Fruit fly (Drosophila melanogaster): ENCODE measurements around the gene lmgA.
A peak's percentile ranks its signal among the peaks of the same experiment; 100 is the strongest.

Gene lmgA

dm6 chr2L:8553789-8554626 lies 25.6 kb upstream of the lmgA start (continued):
- TF ChIP-seq nerfin-1 (tag; optimal IDR thresholded peaks at IDR 0.05) (peak; percentile 37), cg (GFP tag; optimal IDR thresholded peaks at IDR 0.05) (no peak), D19B (GFP tag; optimal IDR thresholded peaks at IDR 0.05) (no peak), bcd (GFP tag; optimal IDR thresholded peaks at IDR 0.05) (no peak), MESR4 (GFP tag; optimal IDR thresholded peaks at IDR 0.05) (no peak), Dip2 (GFP tag; IDR thresholded peaks at IDR 0.05) (no peak), Fer1 (GFP tag; optimal IDR thresholded peaks at IDR 0.05) (no peak), wor (GFP tag; IDR thresholded peaks at IDR 0.05) (no peak), NFAT (GFP tag; IDR thresholded peaks at IDR 0.05) (no peak), sob (GFP tag; IDR thresholded peaks at IDR 0.05) (0 out of 2 replicates have a peak, but pooled peaks have one; percentile 25), CG15073 (GFP tag; optimal IDR thresholded peaks at IDR 0.05) (no peak), CG9932 (GFP tag; IDR thresholded peaks at IDR 0.05) (no peak), luna (GFP tag; optimal IDR thresholded peaks at IDR 0.05) (no peak), CG3407 (GFP tag; optimal IDR thresholded peaks at IDR 0.05) (no peak), Hmr (GFP tag; optimal IDR thresholded peaks at IDR 0.05) (peak; percentile 11), Spps (tag; optimal IDR thresholded peaks at IDR 0.05) (no peak), Sry-β (GFP tag; optimal IDR thresholded peaks at IDR 0.05) (no peak), Nf-YA (GFP tag; IDR thresholded peaks at IDR 0.05) (no peak), Aef1 (GFP tag; IDR thresholded peaks at IDR 0.05) (no peak), CG12104 (GFP tag; optimal IDR thresholded peaks at IDR 0.05) (no peak), Abd-B (GFP tag; optimal IDR thresholded peaks at IDR 0.05) (no peak), Bdp1 (GFP tag; optimal IDR thresholded peaks at IDR 0.05) (no peak), mam (GFP tag; optimal IDR thresholded peaks at IDR 0.05) (peak; percentile 14), sug (tag; optimal IDR thresholded peaks at IDR 0.05) (peak; percentile 11), CG3281 (GFP tag; optimal IDR thresholded peaks at IDR 0.05) (no peak), Camta (GFP tag; optimal IDR thresholded peaks at IDR 0.05) (peak; percentile 65), CG10274 (GFP tag; optimal IDR thresholded peaks at IDR 0.05) (no peak), vfl (GFP tag; optimal IDR thresholded peaks at IDR 0.05) (no peak), corto (GFP tag; optimal IDR thresholded peaks at IDR 0.05) (no peak), bab2 (GFP tag; optimal IDR thresholded peaks at IDR 0.05) (peak; percentile 23), CG9817 (tag; optimal IDR thresholded peaks at IDR 0.05) (peak; percentile 30), CG14441 (GFP tag; IDR thresholded peaks at IDR 0.05) (no peak), D (optimal IDR thresholded peaks at IDR 0.05) (no peak), D (GFP tag; optimal IDR thresholded peaks at IDR 0.05) (peak; percentile 37), CG7745 (tag; optimal IDR thresholded peaks at IDR 0.05) (no peak), CG18476 (GFP tag; optimal IDR thresholded peaks at IDR 0.05) (peak; percentile 3), fd64A (GFP tag; optimal IDR thresholded peaks at IDR 0.05) (no peak), lov (optimal IDR thresholded peaks at IDR 0.05) (no peak), lov (GFP tag; IDR thresholded peaks at IDR 0.05) (0 out of 3 replicates have a peak, but pooled peaks have one; percentile 12), Trl (optimal IDR thresholded peaks at IDR 0.05) (no peak), Trl (GFP tag; optimal IDR thresholded peaks at IDR 0.05) (peak; percentile 7), grau (tag; optimal IDR thresholded peaks at IDR 0.05) (peak; percentile 94), CG1024 (GFP tag; IDR thresholded peaks at IDR 0.05) (no peak), CG16863 (GFP tag; optimal IDR thresholded peaks at IDR 0.05) (peak; percentile 50), CG30431 (GFP tag; optimal IDR thresholded peaks at IDR 0.05) (peak; percentile 54), CG17912 (GFP tag; optimal IDR thresholded peaks at IDR 0.05) (no peak), stc (GFP tag; IDR thresholded peaks at IDR 0.05) (no peak), CG12942 (GFP tag; optimal IDR thresholded peaks at IDR 0.05) (no peak), CG10979 (tag; optimal IDR thresholded peaks at IDR 0.05) (peak; percentile 73), NfI (GFP tag; optimal IDR thresholded peaks at IDR 0.05) (peak; percentile 43), gsb (GFP tag; IDR thresholded peaks at IDR 0.05) (no peak)
